Worm (Caenorhabditis elegans): ENCODE measurements around the gene W04D2.4.

- no peak for TF ChIP-seq dao-5 (tag; optimal IDR thresholded peaks at IDR 0.05)
- TF ChIP-seq him-1 (tag; optimal IDR thresholded peaks at IDR 0.05) = no peak
- TF ChIP-seq W03F9.2 (tag; optimal IDR thresholded peaks at IDR 0.05) = no peak
Observed at ce11 chrV:12505730-12506129, 8.2 kb upstream of the W04D2.4 start.
